Worm (Caenorhabditis elegans) whole organism, young adult: Measurements from ENCODE around the gene K10G9.2.

Source experiments
- F55B11.4 ChIP-seq: sonication (generic microtip); optimal IDR thresholded peaks from 2 replicates; lab custom pipeline; 2016; ENCODE audit warnings: missing compliant biosample characterization, missing genetic modification characterization, borderline replicate concordance; ENCODE audit not compliant: insufficient read depth
- ceh-79 ChIP-seq: sonication (generic microtip); optimal IDR thresholded peaks from 2 replicates; lab custom pipeline; 2017; ENCODE audit warnings: mild to moderate bottlenecking, missing genetic modification characterization, missing compliant biosample characterization
- snpc-4 ChIP-seq, 5 experiments: fragments of 150-350 bp in 1 of 5; sonication (generic microtip) in 4 of 5; optimal IDR thresholded peaks; 2 replicates each; lab custom pipeline; 2014 to 2018; ENCODE audit warnings: missing genetic modification characterization in 5 of 5, missing biosample characterization in 3 of 5, antibody characterized with exemption in 2 of 5, mild to moderate bottlenecking in 2 of 5, missing compliant biosample characterization in 2 of 5, missing genotype in 2 of 5, moderate library complexity in 2 of 5, missing genetic modification reagents in 1 of 5
- unc-130 ChIP-seq: sonication (generic microtip); optimal IDR thresholded peaks from 2 replicates; lab custom pipeline; 2016; ENCODE audit warnings: missing genetic modification reagents, missing genetic modification characterization, missing compliant biosample characterization
- ztf-25 ChIP-seq: fragments of 200-800 bp; sonication (Bioruptor generic); IDR thresholded peaks from 2 replicates; pipeline ENCODE4 v1.3.6; 2022; ENCODE audit warnings: missing genetic modification reagents, missing genetic modification characterization, missing compliant biosample characterization

DNA sequence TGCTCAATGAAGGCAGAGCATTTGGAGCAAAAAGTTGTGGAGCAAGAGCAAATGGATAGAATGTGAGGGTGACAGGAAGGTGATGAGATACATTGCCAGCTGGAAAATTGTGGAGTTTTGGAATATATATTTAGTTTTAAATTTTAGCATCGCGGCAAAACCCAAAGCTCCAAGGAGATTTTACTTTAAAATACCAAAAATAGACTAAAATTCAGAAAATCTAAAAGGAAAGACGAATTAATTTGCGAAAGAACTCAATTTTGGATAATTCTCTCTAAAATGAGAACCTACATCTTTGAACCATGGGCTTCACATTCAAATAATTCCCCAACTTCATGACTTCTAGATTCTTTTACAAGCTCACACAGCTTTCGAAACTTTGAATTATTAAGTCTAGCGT is 46.8 kb downstream of the K10G9.2 start, which contains the start of gene T07C4.12:
- TF ChIP-seq F55B11.4 (no peak), unc-130 (GFP tag; lab: Kevin White, UChicago) (no peak), snpc-4 (GFP tag; optimal IDR thresholded peaks at IDR 0.05; lab: Kevin White, UChicago) (no peak), snpc-4 (tag; optimal IDR thresholded peaks at IDR 0.05; lab: Kevin White, UChicago) (no peak), ceh-79 (no peak), ztf-25 (no peak)
